Fruit fly (Drosophila melanogaster) whole organism, embryonic: ENCODE measurements around the gene Tnks.

Source experiments
- CG12236 ChIP-seq: fragments of 200-800 bp; sonication (Bioruptor generic); optimal IDR thresholded peaks from 2 replicates; lab custom pipeline; 2016; ENCODE audit warnings: missing biosample characterization, missing genetic modification characterization
- CG31388 ChIP-seq: fragments of 200-800 bp; sonication (Bioruptor generic); optimal IDR thresholded peaks from 2 replicates; lab custom pipeline; 2016; ENCODE audit warnings: missing biosample characterization, missing genetic modification characterization

DNA sequence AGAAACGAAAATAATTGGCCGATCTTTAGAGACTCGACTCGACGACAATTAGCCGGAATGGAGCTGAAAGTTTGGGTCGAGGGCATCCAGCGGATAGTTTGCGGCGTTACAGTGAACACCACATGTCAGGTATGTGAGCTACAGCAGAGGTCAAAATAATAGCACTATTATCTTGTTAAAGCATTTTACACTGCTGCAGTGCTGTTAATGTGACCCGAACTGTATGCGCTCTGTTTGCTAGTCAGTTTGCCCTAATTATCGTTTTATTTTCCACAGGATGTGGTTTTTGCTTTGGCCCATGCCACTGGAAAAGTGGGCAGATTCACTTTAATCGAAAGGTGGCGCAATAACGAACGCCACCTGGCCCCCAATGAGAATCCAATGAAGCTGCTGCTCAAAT lies 1.3 kb upstream of the Tnks start:
- TF ChIP-seq CG12236 (GFP tag; lab: Kevin White, UChicago) (no peak), CG31388 (GFP tag; lab: Kevin White, UChicago) (no peak)
